Fruit fly (Drosophila melanogaster) whole organism, embryonic: ENCODE measurements around the gene Snr1.

Source experiments
- Atf3 ChIP-seq: fragments of 200-800 bp; sonication (Bioruptor generic); optimal IDR thresholded peaks from 3 replicates; lab custom pipeline; 2016; ENCODE audit warnings: missing biosample characterization, missing genetic modification characterization
- B-H2 ChIP-seq: fragments of 200-800 bp; sonication (Bioruptor generic); optimal IDR thresholded peaks from 2 replicates; lab custom pipeline; 2018; ENCODE audit warnings: missing biosample characterization, mild to moderate bottlenecking, missing genetic modification characterization
- CG10321 ChIP-seq: fragments of 200-800 bp; sonication (Bioruptor generic); IDR thresholded peaks from 2 replicates; pipeline ENCODE4 v1.3.6; 2022; ENCODE audit warnings: missing biosample characterization, missing genetic modification characterization
- CG10543 ChIP-seq: fragments of 200-800 bp; sonication (Bioruptor generic); optimal IDR thresholded peaks from 3 replicates; lab custom pipeline; 2017; ENCODE audit warnings: missing biosample characterization, mild to moderate bottlenecking, missing genetic modification characterization, moderate library complexity
- CG11085 ChIP-seq: fragments of 200-800 bp; sonication (Bioruptor generic); IDR thresholded peaks from 2 replicates; pipeline ENCODE4 v1.3.6; 2022; ENCODE audit warnings: missing biosample characterization, missing genetic modification characterization
- CG11093 ChIP-seq: fragments of 200-800 bp; sonication (Bioruptor generic); IDR thresholded peaks from 3 replicates; pipeline ENCODE4 v1.3.6; 2022; ENCODE audit warnings: missing biosample characterization, missing genetic modification characterization
- CG12104 ChIP-seq: fragments of 200-800 bp; sonication (Bioruptor generic); optimal IDR thresholded peaks from 3 replicates; lab custom pipeline; 2016; ENCODE audit warnings: missing biosample characterization, missing genetic modification characterization
- CG13287 ChIP-seq: fragments of 200-800 bp; sonication (Bioruptor generic); IDR thresholded peaks from 2 replicates; pipeline ENCODE4 v1.3.6; 2022; ENCODE audit warnings: missing biosample characterization, missing genetic modification characterization; ENCODE audit not compliant: partially characterized antibody
- CG14441 ChIP-seq: fragments of 200-800 bp; sonication (Bioruptor generic); IDR thresholded peaks from 2 replicates; pipeline ENCODE4 v1.3.6; 2022; ENCODE audit warnings: missing biosample characterization, missing genetic modification characterization
- CG15269 ChIP-seq: fragments of 200-800 bp; sonication (Bioruptor generic); optimal IDR thresholded peaks from 2 replicates; lab custom pipeline; 2018; ENCODE audit warnings: missing biosample characterization, mild to moderate bottlenecking, missing genetic modification characterization, moderate library complexity
- CG1647 ChIP-seq: fragments of 200-800 bp; sonication (Bioruptor generic); optimal IDR thresholded peaks from 3 replicates; lab custom pipeline; 2016; ENCODE audit warnings: missing biosample characterization, missing genetic modification characterization
- CG18011 ChIP-seq: fragments of 200-800 bp; sonication (Bioruptor generic); optimal IDR thresholded peaks from 2 replicates; lab custom pipeline; 2017; ENCODE audit warnings: missing biosample characterization, missing genetic modification characterization, mild to moderate bottlenecking, moderate library complexity, missing genotype
- CG2116 ChIP-seq: fragments of 200-800 bp; sonication (Bioruptor generic); optimal IDR thresholded peaks from 3 replicates; lab custom pipeline; 2018; ENCODE audit warnings: missing biosample characterization, mild to moderate bottlenecking, missing genetic modification characterization
- CG30403 ChIP-seq: fragments of 200-800 bp; sonication (Bioruptor generic); optimal IDR thresholded peaks from 3 replicates; lab custom pipeline; 2016; ENCODE audit warnings: missing biosample characterization, missing genetic modification characterization
- CG32772 ChIP-seq: fragments of 200-800 bp; sonication (Bioruptor generic); IDR thresholded peaks from 2 replicates; pipeline ENCODE4 v1.3.6; 2022; ENCODE audit warnings: missing biosample characterization, missing genetic modification characterization
- CG3847 ChIP-seq: fragments of 200-800 bp; sonication (Bioruptor generic); IDR thresholded peaks from 2 replicates; pipeline ENCODE4 v1.3.6; 2022; ENCODE audit warnings: missing biosample characterization, missing genetic modification characterization
- CG4730 ChIP-seq: fragments of 200-800 bp; sonication (Bioruptor generic); IDR thresholded peaks from 2 replicates; pipeline ENCODE4 v1.3.6; 2022; ENCODE audit warnings: missing biosample characterization, missing genetic modification characterization
- CG5180 ChIP-seq: fragments of 200-800 bp; sonication (Bioruptor generic); optimal IDR thresholded peaks from 3 replicates; lab custom pipeline; 2017; ENCODE audit warnings: missing biosample characterization, missing genetic modification characterization, mild to moderate bottlenecking, moderate library complexity, missing genetic modification reagents
- CG6854 ChIP-seq: fragments of 200-800 bp; sonication (Bioruptor generic); optimal IDR thresholded peaks from 3 replicates; lab custom pipeline; 2017; ENCODE audit warnings: missing biosample characterization, mild to moderate bottlenecking, missing genetic modification characterization
- CG7357 ChIP-seq: fragments of 200-800 bp; sonication (Bioruptor generic); IDR thresholded peaks from 3 replicates; pipeline ENCODE4 v1.3.6; 2022; ENCODE audit warnings: missing biosample characterization, missing genetic modification characterization
- CG7963 ChIP-seq: fragments of 200-800 bp; sonication (Bioruptor generic); IDR thresholded peaks from 3 replicates; pipeline ENCODE4 v1.3.6; 2022; ENCODE audit warnings: missing biosample characterization, missing genetic modification characterization; ENCODE audit not compliant: partially characterized antibody
- CG8089 ChIP-seq: fragments of 200-800 bp; sonication (Bioruptor generic); optimal IDR thresholded peaks from 3 replicates; lab custom pipeline; 2016; ENCODE audit warnings: missing biosample characterization, missing genetic modification characterization
- Ets65A ChIP-seq: fragments of 200-800 bp; sonication (Bioruptor generic); peaks from one replicate; lab custom pipeline; 2016; ENCODE audit warnings: missing biosample characterization, missing genetic modification characterization
- Fer2 ChIP-seq: fragments of 200-800 bp; sonication (Bioruptor generic); optimal IDR thresholded peaks from 2 replicates; lab custom pipeline; 2018; ENCODE audit warnings: missing biosample characterization, mild to moderate bottlenecking, missing genetic modification characterization, moderate library complexity
- HmgZ ChIP-seq: fragments of 200-800 bp; sonication (Bioruptor generic); optimal IDR thresholded peaks from 2 replicates; lab custom pipeline; 2018; ENCODE audit warnings: missing biosample characterization, mild to moderate bottlenecking, missing genetic modification characterization
- Med ChIP-seq: fragments of 200-800 bp; sonication (Bioruptor generic); peaks from one replicate; lab custom pipeline; 2016; ENCODE audit warnings: missing biosample characterization, missing genetic modification characterization, mild to moderate bottlenecking, inconsistent platforms, moderate library complexity
- Nf-YB ChIP-seq: fragments of 200-800 bp; sonication (Bioruptor generic); optimal IDR thresholded peaks from 3 replicates; lab custom pipeline; 2019; ENCODE audit warnings: missing biosample characterization, mild to moderate bottlenecking, missing genetic modification characterization, moderate library complexity
- Oaz ChIP-seq: fragments of 200-800 bp; sonication (Bioruptor generic); IDR thresholded peaks from 2 replicates; pipeline ENCODE4 v1.3.6; 2022; ENCODE audit warnings: missing biosample characterization, missing genetic modification characterization
- Pdp1 ChIP-seq, 2 experiments: fragments of 200-800 bp; sonication (Bioruptor generic); optimal IDR thresholded peaks; 3 replicates each; lab custom pipeline; 2016; ENCODE audit warnings: missing biosample characterization in 2 of 2, missing genetic modification characterization in 2 of 2, mild to moderate bottlenecking in 1 of 2, moderate library complexity in 1 of 2
- aop ChIP-seq: fragments of 200-800 bp; sonication (Bioruptor generic); IDR thresholded peaks from 2 replicates; pipeline ENCODE4 v1.3.6; 2022; ENCODE audit warnings: missing biosample characterization, missing genetic modification characterization
- bcd ChIP-seq: fragments of 200-800 bp; sonication (Bioruptor generic); optimal IDR thresholded peaks from 2 replicates; lab custom pipeline; 2017; ENCODE audit warnings: missing biosample characterization, mild to moderate bottlenecking, missing genetic modification characterization
- chn ChIP-seq: fragments of 200-800 bp; sonication (Bioruptor generic); optimal IDR thresholded peaks from 2 replicates; lab custom pipeline; 2016; ENCODE audit warnings: missing biosample characterization, missing genetic modification characterization
- ci ChIP-seq: fragments of 200-800 bp; sonication (Bioruptor generic); IDR thresholded peaks from 3 replicates; pipeline ENCODE4 v1.3.6; 2022; ENCODE audit warnings: missing biosample characterization, missing genetic modification characterization
- cwo ChIP-seq: fragments of 200-800 bp; sonication (Bioruptor generic); optimal IDR thresholded peaks from 3 replicates; lab custom pipeline; 2017; ENCODE audit warnings: missing biosample characterization, missing genetic modification characterization, mild to moderate bottlenecking, moderate library complexity, missing genetic modification reagents
- dm ChIP-seq: fragments of 200-800 bp; sonication (Bioruptor generic); optimal IDR thresholded peaks from 3 replicates; lab custom pipeline; 2016; ENCODE audit warnings: missing biosample characterization, missing genetic modification characterization
- dpn ChIP-seq, 2 experiments: fragments of 200-800 bp; sonication (Bioruptor generic); optimal IDR thresholded peaks; 3 replicates each; lab custom pipeline; 2016; ENCODE audit warnings: missing biosample characterization in 2 of 2, missing genetic modification characterization in 2 of 2
- ftz-f1 ChIP-seq: fragments of 200-800 bp; sonication (Bioruptor generic); optimal IDR thresholded peaks from 2 replicates; lab custom pipeline; 2016; ENCODE audit warnings: missing biosample characterization, missing genetic modification characterization
- gsb-n ChIP-seq: fragments of 200-800 bp; sonication (Bioruptor generic); optimal IDR thresholded peaks from 3 replicates; lab custom pipeline; 2018; ENCODE audit warnings: missing biosample characterization, mild to moderate bottlenecking, missing genetic modification characterization
- ind ChIP-seq: fragments of 200-800 bp; sonication (Bioruptor generic); optimal IDR thresholded peaks from 3 replicates; lab custom pipeline; 2016; ENCODE audit warnings: missing biosample characterization, missing genetic modification characterization
- klu ChIP-seq: fragments of 200-800 bp; sonication (Bioruptor generic); IDR thresholded peaks from 2 replicates; pipeline ENCODE4 v1.3.6; 2022; ENCODE audit warnings: missing biosample characterization, missing genetic modification characterization
- kni ChIP-seq: fragments of 200-800 bp; sonication (Bioruptor generic); optimal IDR thresholded peaks from 3 replicates; lab custom pipeline; 2017; ENCODE audit warnings: mild to moderate bottlenecking, missing biosample characterization, missing genetic modification reagents, missing genetic modification characterization
- lilli ChIP-seq: fragments of 200-800 bp; sonication (Bioruptor generic); optimal IDR thresholded peaks from 3 replicates; lab custom pipeline; 2016; ENCODE audit warnings: missing biosample characterization, missing genetic modification characterization
- p53 ChIP-seq: fragments of 200-800 bp; sonication (Bioruptor generic); optimal IDR thresholded peaks from 2 replicates; lab custom pipeline; 2016; ENCODE audit warnings: missing biosample characterization, missing genetic modification characterization
- pho ChIP-seq: fragments of 200-800 bp; sonication (Bioruptor generic); optimal IDR thresholded peaks from 2 replicates; lab custom pipeline; 2016; ENCODE audit warnings: missing biosample characterization, missing genetic modification characterization
- pros ChIP-seq: fragments of 200-800 bp; sonication (Bioruptor generic); optimal IDR thresholded peaks from 3 replicates; lab custom pipeline; 2019; ENCODE audit warnings: missing biosample characterization, mild to moderate bottlenecking, missing genetic modification characterization, moderate library complexity
- ranshi ChIP-seq: fragments of 200-800 bp; sonication (Bioruptor generic); IDR thresholded peaks from 2 replicates; pipeline ENCODE4 v1.3.6; 2022; ENCODE audit warnings: missing biosample characterization, missing genetic modification characterization
- sc ChIP-seq, 3 experiments: fragments of >200 bp in 2 of 3; fragments of 200-800 bp in 1 of 3; sonication (Bioruptor generic) in 1 of 3; optimal IDR thresholded peaks; 2 replicates in 2 of 3; 3 replicates in 1 of 3; lab custom pipeline; 2017; ENCODE audit warnings: mild to moderate bottlenecking in 1 of 3, missing biosample characterization in 1 of 3, missing genetic modification characterization in 1 of 3, missing genetic modification reagents in 1 of 3
- sens ChIP-seq: fragments of 200-800 bp; sonication (Bioruptor generic); peaks from one replicate; lab custom pipeline; 2016; ENCODE audit warnings: missing biosample characterization, missing genetic modification characterization
- so ChIP-seq: fragments of 200-800 bp; sonication (Bioruptor generic); IDR thresholded peaks from 3 replicates; pipeline ENCODE4 v1.3.6; 2022; ENCODE audit warnings: missing biosample characterization, missing genetic modification characterization
- sr ChIP-seq: fragments of 200-800 bp; sonication (Bioruptor generic); IDR thresholded peaks from 3 replicates; pipeline ENCODE4 v1.3.6; 2022; ENCODE audit warnings: missing biosample characterization, missing genetic modification characterization
- tx ChIP-seq: fragments of 200-800 bp; sonication (Bioruptor generic); optimal IDR thresholded peaks from 2 replicates; lab custom pipeline; 2016; ENCODE audit warnings: missing biosample characterization, missing genetic modification characterization

Gene Snr1

DNA sequence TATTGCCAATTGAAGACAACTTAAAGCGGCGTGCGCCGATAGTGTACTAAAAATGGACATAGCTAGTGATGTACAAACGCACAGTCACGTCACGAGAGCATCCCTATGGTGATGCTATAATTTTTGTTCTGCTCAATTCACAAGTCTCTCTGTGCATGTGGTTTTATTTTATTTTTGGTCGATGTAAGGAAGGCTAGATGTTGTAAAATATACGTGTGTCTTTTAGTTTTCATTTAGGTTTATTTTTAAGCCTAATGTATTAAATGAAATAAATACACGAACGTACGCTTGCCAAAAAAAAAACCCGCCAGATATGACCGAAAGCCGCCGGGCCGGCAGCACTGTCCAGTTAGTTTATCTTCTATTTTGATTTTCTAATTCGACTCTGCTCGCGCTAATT lies 3.8 kb downstream of the Snr1 start, which contains the start of the genes CG45100, HDAC3 and Hcs (continued):
- TF ChIP-seq CG4730 (GFP tag; lab: Robert Waterston, UW) (no peak), sc (optimal IDR thresholded peaks at IDR 0.05; lab: Kevin White, UChicago) (no peak), sc (GFP tag; optimal IDR thresholded peaks at IDR 0.05; lab: Kevin White, UChicago) (no peak), Atf3 (GFP tag; lab: Kevin White, UChicago) (peak; percentile 2), CG1647 (GFP tag; lab: Kevin White, UChicago) (no peak), ranshi (GFP tag; lab: Robert Waterston, UW) (no peak), sens (peak; percentile 92), CG10543 (GFP tag; lab: Kevin White, UChicago) (no peak), CG2116 (GFP tag; lab: Kevin White, UChicago) (peak; percentile 48), ci (GFP tag; lab: Robert Waterston, UW) (no peak), ftz-f1 (GFP tag; lab: Kevin White, UChicago) (no peak), CG14441 (GFP tag; lab: Robert Waterston, UW) (peak; percentile 27; the same call in 1 of the 2 replicates), sr (GFP tag; lab: Robert Waterston, UW) (no peak), CG7357 (no peak), CG30403 (GFP tag; lab: Kevin White, UChicago) (peak; percentile 67), CG7963 (GFP tag; lab: Robert Waterston, UW) (peak; percentile 70), klu (GFP tag; lab: Robert Waterston, UW) (no peak; the same call in 1 of the 2 replicates), CG8089 (GFP tag; lab: Kevin White, UChicago) (peak; percentile 4), Oaz (GFP tag; lab: Robert Waterston, UW) (no peak), Med (GFP tag; lab: Kevin White, UChicago) (peak; percentile 82), so (GFP tag; lab: Robert Waterston, UW) (no peak), cwo (no peak), CG11093 (GFP tag; lab: Robert Waterston, UW) (no peak), tx (GFP tag; lab: Kevin White, UChicago) (peak; percentile 33), pho (GFP tag; lab: Kevin White, UChicago) (peak; percentile 62), CG6854 (GFP tag; lab: Kevin White, UChicago) (no peak), chn (peak; percentile 38), dm (peak; percentile 72), Fer2 (tag; lab: Kevin White, UChicago) (no peak), dpn (GFP tag; optimal IDR thresholded peaks at IDR 0.05; lab: Kevin White, UChicago) (peak; percentile 37 to 52), CG18011 (no peak), CG32772 (0 out of 2 replicates have a peak, but pooled peaks have one; percentile 19), p53 (GFP tag; lab: Kevin White, UChicago) (peak; percentile 41), CG15269 (tag; lab: Kevin White, UChicago) (no peak), lilli (GFP tag; lab: Kevin White, UChicago) (peak; percentile 74), HmgZ (peak; percentile 39), CG12104 (peak; percentile 2), pros (GFP tag; lab: Kevin White, UChicago) (no peak), gsb-n (tag; lab: Kevin White, UChicago) (no peak), CG13287 (GFP tag; lab: Robert Waterston, UW) (peak; percentile 90), aop (no peak), Pdp1 (GFP tag; optimal IDR thresholded peaks at IDR 0.05; lab: Kevin White, UChicago) (peak in 1 of 2 experiments; percentile 48), CG10321 (GFP tag; lab: Robert Waterston, UW) (no peak), CG3847 (GFP tag; lab: Robert Waterston, UW) (peak; percentile 50; the same call in 1 of the 2 replicates), bcd (GFP tag; lab: Kevin White, UChicago) (no peak), B-H2 (GFP tag; lab: Kevin White, UChicago) (no peak), CG11085 (GFP tag; lab: Robert Waterston, UW) (no peak), Nf-YB (GFP tag; lab: Kevin White, UChicago) (no peak), ind (GFP tag; lab: Kevin White, UChicago) (peak; percentile 50), Ets65A (GFP tag; lab: Kevin White, UChicago) (peak; percentile 75), kni (no peak), CG5180 (GFP tag; lab: Kevin White, UChicago) (no peak)
